Fruit fly (Drosophila melanogaster) whole organism, wandering third instar larva: Measurements from ENCODE around the gene PK2-R2.

Experiments
- CG32264 ChIP-seq: fragments of 200-800 bp; sonication (Bioruptor generic); optimal IDR thresholded peaks from 2 replicates; lab custom pipeline; 2016; ENCODE audit warnings: missing biosample characterization, missing genetic modification characterization
- CrebA ChIP-seq: fragments of 200-800 bp; sonication (Bioruptor generic); optimal IDR thresholded peaks from 2 replicates; lab custom pipeline; 2016; ENCODE audit warnings: missing biosample characterization, mild to moderate bottlenecking, missing genetic modification characterization, borderline replicate concordance
- Dfd ChIP-seq: fragments of >200 bp; optimal IDR thresholded peaks from 2 replicates; lab custom pipeline; 2017; ENCODE audit warnings: missing biosample characterization, missing genetic modification characterization
- Dif ChIP-seq: fragments of 200-275, 200-300 bp; sonication (Bioruptor generic); optimal IDR thresholded peaks from 2 replicates; lab custom pipeline; 2018; ENCODE audit warnings: missing biosample characterization, missing genetic modification characterization; ENCODE audit not compliant: partially characterized antibody
- HLH106 ChIP-seq: fragments of 200-800 bp; optimal IDR thresholded peaks from 3 replicates; lab custom pipeline; 2019; ENCODE audit warnings: missing biosample characterization, mild to moderate bottlenecking, missing genetic modification characterization, moderate library complexity
- Hnf4 ChIP-seq: fragments of 200-800 bp; sonication (Bioruptor generic); optimal IDR thresholded peaks from 2 replicates; lab custom pipeline; 2016; ENCODE audit warnings: missing biosample characterization, mild to moderate bottlenecking, missing genetic modification characterization
- Hr78 ChIP-seq: fragments of >200 bp; optimal IDR thresholded peaks from 2 replicates; lab custom pipeline; 2017; ENCODE audit warnings: missing biosample characterization, missing genetic modification characterization
- Jra ChIP-seq: sonication (Bioruptor generic); optimal IDR thresholded peaks from 2 replicates; lab custom pipeline; 2016; ENCODE audit warnings: missing biosample characterization, missing genetic modification characterization
- Mio ChIP-seq: sonication (Bioruptor generic); optimal IDR thresholded peaks from 2 replicates; lab custom pipeline; 2016; ENCODE audit warnings: missing biosample characterization, missing genetic modification characterization
- Myc ChIP-seq: fragments of >200 bp; optimal IDR thresholded peaks from 2 replicates; lab custom pipeline; 2017
- N ChIP-seq: fragments of >200 bp; optimal IDR thresholded peaks from 2 replicates; lab custom pipeline; 2018; ENCODE audit warnings: missing biosample characterization, missing external identifiers, missing genetic modification characterization
- Rel ChIP-seq, 2 experiments: fragments of 200-800 bp; sonication (Bioruptor generic) in 1 of 2; optimal IDR thresholded peaks; 2 replicates in 1 of 2; 3 replicates in 1 of 2; lab custom pipeline; 2016 to 2019; ENCODE audit warnings: mild to moderate bottlenecking in 2 of 2, missing biosample characterization in 2 of 2, missing genetic modification characterization in 2 of 2, moderate library complexity in 1 of 2
- Sp1 ChIP-seq: fragments of 200-800 bp; sonication (Bioruptor generic); optimal IDR thresholded peaks from 3 replicates; lab custom pipeline; 2019; ENCODE audit warnings: missing biosample characterization, mild to moderate bottlenecking, missing genetic modification characterization, moderate library complexity
- Vsx2 ChIP-seq: fragments of 200-300, 225-300 bp; sonication (Bioruptor generic); optimal IDR thresholded peaks from 2 replicates; lab custom pipeline; 2018; ENCODE audit warnings: missing biosample characterization, missing genetic modification characterization; ENCODE audit not compliant: partially characterized antibody
- br ChIP-seq: fragments of 200-800 bp; sonication (Bioruptor generic); optimal IDR thresholded peaks from 2 replicates; lab custom pipeline; 2016; ENCODE audit warnings: missing biosample characterization, missing genetic modification characterization
- brk ChIP-seq: fragments of 200-800 bp; sonication (Bioruptor generic); optimal IDR thresholded peaks from 2 replicates; lab custom pipeline; 2016; ENCODE audit warnings: missing biosample characterization, mild to moderate bottlenecking, missing genetic modification characterization
- dmrt93B ChIP-seq: fragments of 200-800 bp; sonication (Bioruptor generic); optimal IDR thresholded peaks from 2 replicates; lab custom pipeline; 2018; ENCODE audit warnings: missing biosample characterization, mild to moderate bottlenecking, missing genetic modification characterization
- dsf ChIP-seq: sonication (Bioruptor generic); optimal IDR thresholded peaks from 2 replicates; lab custom pipeline; 2016; ENCODE audit warnings: missing biosample characterization, missing genetic modification characterization, borderline replicate concordance
- ey ChIP-seq: fragments of 200-800 bp; sonication (Bioruptor generic); optimal IDR thresholded peaks from 2 replicates; lab custom pipeline; 2016; ENCODE audit warnings: missing biosample characterization, missing genetic modification characterization
- foxo ChIP-seq, 2 experiments: fragments of 200-800 bp; sonication (Bioruptor generic); optimal IDR thresholded peaks; 2 replicates in 1 of 2; 3 replicates in 1 of 2; lab custom pipeline; 2016 to 2017; ENCODE audit warnings: missing biosample characterization in 2 of 2, missing genetic modification characterization in 2 of 2
- fru ChIP-seq: fragments of 200-800 bp; sonication (Bioruptor generic); optimal IDR thresholded peaks from 3 replicates; lab custom pipeline; 2016; ENCODE audit warnings: missing biosample characterization, mild to moderate bottlenecking, missing genetic modification characterization
- h ChIP-seq: fragments of 200-800 bp; sonication (Bioruptor generic); optimal IDR thresholded peaks from 3 replicates; lab custom pipeline; 2016; ENCODE audit warnings: missing biosample characterization, mild to moderate bottlenecking, missing genetic modification characterization
- jim ChIP-seq: fragments of 175-275, 200-325 bp; sonication (Bioruptor generic); optimal IDR thresholded peaks from 2 replicates; lab custom pipeline; 2016; ENCODE audit warnings: missing biosample characterization, mild to moderate bottlenecking, missing genetic modification characterization
- pan ChIP-seq: fragments of >200 bp; optimal IDR thresholded peaks from 2 replicates; lab custom pipeline; 2017
- psq ChIP-seq: fragments of 200-800 bp; sonication (Bioruptor generic); optimal IDR thresholded peaks from 3 replicates; lab custom pipeline; 2017; ENCODE audit warnings: missing biosample characterization, mild to moderate bottlenecking, missing genetic modification characterization, moderate library complexity
- rgr ChIP-seq: fragments of 200-800 bp; sonication (Bioruptor generic); optimal IDR thresholded peaks from 3 replicates; lab custom pipeline; 2016; ENCODE audit warnings: missing biosample characterization, mild to moderate bottlenecking, missing genetic modification characterization
- tai ChIP-seq: sonication (Bioruptor generic); optimal IDR thresholded peaks from 2 replicates; lab custom pipeline; 2016; ENCODE audit warnings: missing biosample characterization, missing genetic modification characterization
- usp ChIP-seq: fragments of >200 bp; optimal IDR thresholded peaks from 2 replicates; lab custom pipeline; 2017; ENCODE audit warnings: missing biosample characterization, missing genetic modification characterization

PK2-R2 gene

dm6 chr3R:13363347-13363994, 29.5 kb upstream of the PK2-R2 start:
- TF ChIP-seq HLH106 (tag; lab: Kevin White, UChicago) (no peak), Sp1 (GFP tag; lab: Kevin White, UChicago) (no peak), CG32264 (GFP tag; lab: Kevin White, UChicago) (no peak), Vsx2 (no peak), N (GFP tag; lab: Kevin White, UChicago) (no peak), dmrt93B (GFP tag; lab: Kevin White, UChicago) (no peak), foxo (GFP tag; optimal IDR thresholded peaks at IDR 0.05; lab: Kevin White, UChicago) (no peak), h (GFP tag; lab: Kevin White, UChicago) (no peak), Hr78 (no peak), Hnf4 (GFP tag; lab: Kevin White, UChicago) (no peak), Jra (no peak), CrebA (GFP tag; lab: Kevin White, UChicago) (no peak), psq (GFP tag; lab: Kevin White, UChicago) (no peak), ey (no peak), jim (GFP tag; lab: Kevin White, UChicago) (no peak)

- no peak for TF ChIP-seq Hr78
- peak; percentile 28 for TF ChIP-seq Myc
- TF ChIP-seq N (GFP tag; lab: Kevin White, UChicago), result peak; percentile 48
- TF ChIP-seq Dif, result peak; percentile 49
- no peak for TF ChIP-seq fru (GFP tag; lab: Kevin White, UChicago)
- peak; percentile 1 for TF ChIP-seq rgr (GFP tag; lab: Kevin White, UChicago)
- no peak for TF ChIP-seq foxo (GFP tag; optimal IDR thresholded peaks at IDR 0.05; lab: Kevin White, UChicago)
- no peak for TF ChIP-seq Dfd
Measured at dm6 chr3R:13360108-13360507, 26.1 kb upstream of the PK2-R2 start.

dm6 chr3R:13356960-13357359, 23.0 kb upstream of the PK2-R2 start:
- TF ChIP-seq Dfd (peak; percentile 58), psq (GFP tag; lab: Kevin White, UChicago) (no peak), br (GFP tag; lab: Kevin White, UChicago) (no peak), Jra (no peak)
- TF ChIP-seq, all 38 proteins: peak for 1

dm6 chr3R:13353373-13353772, 19.4 kb upstream of the PK2-R2 start, which contains the start of gene mthl12:
TSS of gene mthl12 (plus strand) at chr3R:13353673.
- TF ChIP-seq dsf (GFP tag; lab: Kevin White, UChicago) (no peak), rgr (GFP tag; lab: Kevin White, UChicago) (no peak), Jra (no peak), fru (GFP tag; lab: Kevin White, UChicago) (no peak), pan (lab: Kevin White, UChicago) (no peak), psq (GFP tag; lab: Kevin White, UChicago) (no peak), Dif (no peak), usp (no peak), Sp1 (GFP tag; lab: Kevin White, UChicago) (no peak), tai (GFP tag; lab: Kevin White, UChicago) (no peak), Mio (GFP tag; lab: Kevin White, UChicago) (no peak), N (GFP tag; lab: Kevin White, UChicago) (no peak), Dfd (no peak)

- TF ChIP-seq tai (GFP tag; lab: Kevin White, UChicago), result no peak
- TF ChIP-seq, all 38 proteins: peak for 0
Measured at dm6 chr3R:13338030-13338429, 4.1 kb upstream of the PK2-R2 start, which contains the start of gene PK2-R1. TSS of gene PK2-R1 (plus strand) at chr3R:13338330.

dm6 chr3R:13333031-13333430, 935 bp downstream of the PK2-R2 start:
- TF ChIP-seq CrebA (GFP tag; lab: Kevin White, UChicago), result no peak

- TF ChIP-seq foxo (GFP tag; optimal IDR thresholded peaks at IDR 0.05; lab: Kevin White, UChicago), result no peak
- no peak for TF ChIP-seq brk (GFP tag; lab: Kevin White, UChicago)
- no peak for TF ChIP-seq N (GFP tag; lab: Kevin White, UChicago)
- TF ChIP-seq Jra, result no peak
- no peak for TF ChIP-seq CG32264 (GFP tag; lab: Kevin White, UChicago)
- no peak for TF ChIP-seq Rel (GFP tag; optimal IDR thresholded peaks at IDR 0.05; lab: Kevin White, UChicago)
- TF ChIP-seq Rel (tag; optimal IDR thresholded peaks at IDR 0.05; lab: Kevin White, UChicago), result no peak
- no peak for TF ChIP-seq Dfd
- peak; percentile 35 for TF ChIP-seq rgr (GFP tag; lab: Kevin White, UChicago)
Measured at dm6 chr3R:13319873-13320272, 14.1 kb downstream of the PK2-R2 start.
